Worm (Caenorhabditis elegans) whole organism, young adult: ENCODE measurements around the gene F56F10.1.

Experiments
- ama-1 ChIP-seq, 3 experiments: fragments of 150-350 bp in 1 of 3; sonication (generic microtip) in 2 of 3; optimal IDR thresholded peaks; 2 replicates each; lab custom pipeline; 2014 to 2018; ENCODE audit warnings: missing biosample characterization in 2 of 3, missing genetic modification characterization in 2 of 3, missing genetic modification reagents in 2 of 3
- ccch-3 ChIP-seq: fragments of 200-800 bp; sonication (Bioruptor generic); optimal IDR thresholded peaks from 2 replicates; lab custom pipeline; 2018; ENCODE audit warnings: mild to moderate bottlenecking, missing genetic modification characterization, missing compliant biosample characterization
- mcd-1 ChIP-seq: fragments of 200-800 bp; sonication (Bioruptor generic); IDR thresholded peaks from 2 replicates; pipeline ENCODE4 v1.3.6; 2022; ENCODE audit warnings: missing genetic modification reagents, missing genetic modification characterization, missing compliant biosample characterization
- somi-1 ChIP-seq: fragments of 200-800 bp; sonication (Bioruptor generic); optimal IDR thresholded peaks from 2 replicates; lab custom pipeline; 2018; ENCODE audit warnings: mild to moderate bottlenecking, missing genetic modification characterization, missing compliant biosample characterization

ce11 chrX:828603-829002 lies 43.8 kb upstream of the F56F10.1 start, which contains the start of gene wdr-54:
- TF ChIP-seq somi-1 (no peak), ama-1 (optimal IDR thresholded peaks at IDR 0.05; lab: Kevin White, UChicago) (no peak), ama-1 (GFP tag; optimal IDR thresholded peaks at IDR 0.05; lab: Kevin White, UChicago) (no peak), ccch-3 (no peak), mcd-1 (GFP tag; lab: Robert Waterston, UW) (no peak)
